Worm (Caenorhabditis elegans): ENCODE measurements around the gene myo-6.

DNA sequence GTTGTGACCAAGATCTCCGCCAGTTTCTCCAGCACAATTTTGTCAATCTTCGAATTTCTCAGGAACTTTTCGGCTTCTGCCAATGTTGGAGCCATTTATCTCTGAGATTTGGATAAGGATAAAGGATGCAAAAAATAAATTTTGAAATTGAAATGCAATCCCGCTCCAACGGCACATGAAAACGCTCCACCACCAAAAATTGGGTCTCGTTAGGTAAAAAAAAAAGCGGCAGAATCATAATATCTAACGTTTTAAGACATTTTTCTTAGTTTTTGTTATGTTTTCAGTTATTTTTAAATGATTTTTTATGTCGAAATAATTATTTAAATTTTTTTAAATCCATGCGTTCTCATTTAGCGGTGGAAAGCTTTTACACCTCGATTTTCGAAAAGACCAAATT, 24.8 kb downstream of the myo-6 start, which contains the start of gene F45G2.7:
- TF ChIP-seq W03F9.2 (tag; optimal IDR thresholded peaks at IDR 0.05) (no peak), him-1 (tag; optimal IDR thresholded peaks at IDR 0.05) (no peak)

Data from whole organism, L4/young adult.